Worm (Caenorhabditis elegans) whole organism, mixed stage, embryonic: ENCODE results near the gene ins-4.
A peak's percentile ranks its signal among the peaks of the same experiment; 100 is the strongest.

Experiments
- M03D4.4 ChIP-seq: sonication (generic microtip); optimal IDR thresholded peaks from 2 replicates; lab custom pipeline; 2017; ENCODE audit warnings: mild to moderate bottlenecking, missing genetic modification characterization, missing compliant biosample characterization
- blmp-1 ChIP-seq: fragments of 150-350 bp; optimal IDR thresholded peaks from 2 replicates; lab custom pipeline; 2014; ENCODE audit warnings: missing biosample characterization, missing genetic modification characterization
- ceh-43 ChIP-seq: fragments of 200-800 bp; sonication (Bioruptor generic); optimal IDR thresholded peaks from 2 replicates; lab custom pipeline; 2018; ENCODE audit warnings: mild to moderate bottlenecking, missing genetic modification characterization, moderate library complexity, missing compliant biosample characterization
- ceh-83 ChIP-seq: fragments of 200-800 bp; sonication (Bioruptor generic); optimal IDR thresholded peaks from 2 replicates; lab custom pipeline; 2018; ENCODE audit warnings: mild to moderate bottlenecking, missing genetic modification characterization, missing compliant biosample characterization
- ces-1 ChIP-seq: fragments of 150-350 bp; optimal IDR thresholded peaks from 2 replicates; lab custom pipeline; 2014; ENCODE audit warnings: missing biosample characterization, missing genetic modification reagents, missing genetic modification characterization
- drap-1 ChIP-seq: fragments of 200-800 bp; sonication (Bioruptor generic); optimal IDR thresholded peaks from 3 replicates; lab custom pipeline; 2018; ENCODE audit warnings: mild to moderate bottlenecking, missing genetic modification characterization, missing compliant biosample characterization
- elt-1 ChIP-seq: sonication (generic microtip); optimal IDR thresholded peaks from 2 replicates; lab custom pipeline; 2017; ENCODE audit warnings: missing genetic modification characterization, mild to moderate bottlenecking, missing compliant biosample characterization, antibody characterized with exemption, moderate library complexity, borderline replicate concordance; ENCODE audit not compliant: insufficient read depth
- elt-3 ChIP-seq: fragments of 150-350 bp; optimal IDR thresholded peaks from 2 replicates; lab custom pipeline; 2014; ENCODE audit warnings: missing biosample characterization, missing genetic modification characterization
- ham-2 ChIP-seq: fragments of 200-800 bp; sonication (Bioruptor generic); optimal IDR thresholded peaks from 2 replicates; lab custom pipeline; 2018; ENCODE audit warnings: mild to moderate bottlenecking, missing genetic modification characterization, missing compliant biosample characterization
- hlh-1 ChIP-seq: fragments of 150-350 bp; optimal IDR thresholded peaks from 2 replicates; lab custom pipeline; 2014; ENCODE audit warnings: missing biosample characterization, missing genetic modification reagents, missing genetic modification characterization
- lin-13 ChIP-seq: fragments of 150-350 bp; optimal IDR thresholded peaks from 2 replicates; lab custom pipeline; 2014; ENCODE audit warnings: missing biosample characterization, missing genetic modification characterization
- lin-32 ChIP-seq: fragments of 200-800 bp; sonication (Bioruptor generic); optimal IDR thresholded peaks from 2 replicates; lab custom pipeline; 2018; ENCODE audit warnings: mild to moderate bottlenecking, missing genetic modification characterization, missing compliant biosample characterization
- lsy-2 ChIP-seq: fragments of 150-350 bp; optimal IDR thresholded peaks from 2 replicates; lab custom pipeline; 2014; ENCODE audit warnings: missing biosample characterization, missing genetic modification characterization
- mep-1 ChIP-seq: fragments of 150-350 bp; optimal IDR thresholded peaks from 2 replicates; lab custom pipeline; 2017; ENCODE audit warnings: missing biosample characterization, missing genetic modification reagents, missing genetic modification characterization, inconsistent platforms
- mls-2 ChIP-seq: sonication (generic microtip); optimal IDR thresholded peaks from 2 replicates; lab custom pipeline; 2016; ENCODE audit warnings: mild to moderate bottlenecking, missing genetic modification characterization, moderate library complexity, missing compliant biosample characterization
- nhr-12 ChIP-seq: fragments of 150-350 bp; optimal IDR thresholded peaks from 2 replicates; lab custom pipeline; 2014; ENCODE audit warnings: missing biosample characterization, missing genetic modification characterization
- nhr-2 ChIP-seq: fragments of 150-350 bp; optimal IDR thresholded peaks from 2 replicates; lab custom pipeline; 2014; ENCODE audit warnings: missing biosample characterization, missing genetic modification characterization
- nhr-28 ChIP-seq: fragments of 150-350 bp; optimal IDR thresholded peaks from 2 replicates; lab custom pipeline; 2014; ENCODE audit warnings: missing biosample characterization, missing genetic modification characterization
- nhr-76 ChIP-seq: sonication (generic microtip); optimal IDR thresholded peaks from 2 replicates; lab custom pipeline; 2017; ENCODE audit warnings: missing biosample characterization, missing genetic modification characterization
- pha-4 ChIP-seq: fragments of 150-350 bp; optimal IDR thresholded peaks from 2 replicates; lab custom pipeline; 2018; ENCODE audit warnings: missing biosample characterization, missing genetic modification reagents, missing genetic modification characterization
- snpc-4 ChIP-seq: fragments of 150-350 bp; optimal IDR thresholded peaks from 2 replicates; lab custom pipeline; 2014; ENCODE audit warnings: missing biosample characterization, missing genetic modification characterization
- tbx-8 ChIP-seq: fragments of 200-800 bp; sonication (Bioruptor generic); optimal IDR thresholded peaks from 2 replicates; lab custom pipeline; 2018; ENCODE audit warnings: mild to moderate bottlenecking, missing genetic modification characterization, moderate library complexity, missing compliant biosample characterization
- unc-120 ChIP-seq: sonication (generic microtip); optimal IDR thresholded peaks from 2 replicates; lab custom pipeline; 2017; ENCODE audit warnings: missing genetic modification characterization, missing compliant biosample characterization; ENCODE audit not compliant: poor library complexity, severe bottlenecking
- unc-39 ChIP-seq: fragments of 150-350 bp; optimal IDR thresholded peaks from 2 replicates; lab custom pipeline; 2014; ENCODE audit warnings: missing biosample characterization, missing genetic modification characterization
- unc-62 ChIP-seq: fragments of 150-350 bp; optimal IDR thresholded peaks from 2 replicates; lab custom pipeline; 2014; ENCODE audit warnings: missing biosample characterization, missing genetic modification reagents, missing genetic modification characterization
- ztf-11 ChIP-seq: fragments of 150-350 bp; optimal IDR thresholded peaks from 2 replicates; lab custom pipeline; 2014; ENCODE audit warnings: missing biosample characterization, missing genetic modification characterization

The ins-4 gene

DNA sequence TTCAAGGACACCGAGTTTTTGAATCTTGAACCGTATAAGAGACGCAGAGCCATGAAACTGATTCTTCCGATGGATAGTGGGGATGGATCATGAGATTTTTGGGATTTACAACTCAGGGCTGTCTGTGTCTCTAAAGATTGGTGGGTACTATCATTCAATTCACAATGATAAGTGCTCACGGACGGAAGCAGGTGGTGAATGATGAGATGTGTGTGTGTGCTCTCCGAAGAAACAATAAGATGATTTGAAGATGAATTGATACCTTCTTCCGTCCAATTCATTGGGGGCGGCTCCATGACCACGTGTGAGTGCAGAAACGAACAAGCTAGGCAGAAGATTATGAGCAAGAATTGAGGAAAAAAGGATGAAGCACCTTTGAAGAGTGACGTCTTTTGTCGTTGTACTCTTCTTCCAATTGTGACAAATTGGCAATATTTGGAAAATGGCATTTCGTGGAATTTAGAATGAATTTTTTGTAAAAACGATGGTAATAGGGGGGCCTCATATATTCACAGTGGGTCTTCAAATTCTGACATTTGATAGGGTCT lies 32.5 kb downstream of the ins-4 start:
- TF ChIP-seq unc-62 (peak; percentile 80), ceh-43 (GFP tag; lab: Kevin White, UChicago) (no peak), unc-39 (tag; lab: Kevin White, UChicago) (no peak), mep-1 (tag; lab: Kevin White, UChicago) (no peak), M03D4.4 (tag; lab: Kevin White, UChicago) (no peak), unc-120 (tag; lab: Kevin White, UChicago) (peak; percentile 64), pha-4 (tag; lab: Kevin White, UChicago) (no peak), hlh-1 (tag; lab: Kevin White, UChicago) (peak; percentile 36)
- TF ChIP-seq, all 35 proteins: peak for 3

DNA sequence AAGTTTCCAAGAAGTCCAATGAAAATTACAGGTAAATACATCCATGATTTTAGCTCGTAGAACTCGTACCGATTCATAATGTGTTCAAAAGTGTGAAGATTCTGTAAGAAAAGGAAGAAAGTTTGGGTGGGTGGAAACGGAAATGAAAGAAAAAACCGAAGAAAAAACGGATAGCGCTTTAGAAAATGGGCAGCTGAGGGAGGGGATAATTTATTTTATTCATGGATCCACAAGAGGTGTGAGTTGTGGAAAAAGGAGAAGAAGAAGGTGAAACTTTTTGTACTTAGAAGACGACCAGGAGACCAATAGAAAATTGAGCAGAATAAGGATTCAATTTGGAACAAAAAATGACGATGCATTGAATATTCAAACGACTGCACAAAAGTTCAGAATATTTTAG lies 34.9 kb downstream of the ins-4 start, which contains the start of gene frpr-16:
Gene frpr-16, minus strand, starts transcription at position 101 of the 400 bp plus-strand sequence.
- no peak for TF ChIP-seq nhr-12 (tag; lab: Kevin White, UChicago)
- TF ChIP-seq ham-2 (GFP tag; lab: Kevin White, UChicago) = no peak
- TF ChIP-seq ceh-43 (GFP tag; lab: Kevin White, UChicago) = no peak
- no peak for TF ChIP-seq nhr-2
- no peak for TF ChIP-seq unc-120 (tag; lab: Kevin White, UChicago)
- no peak for TF ChIP-seq ztf-11 (tag; lab: Kevin White, UChicago)
- no peak for TF ChIP-seq lsy-2 (tag; lab: Kevin White, UChicago)
- no peak for TF ChIP-seq ces-1 (GFP tag; lab: Kevin White, UChicago)
- TF ChIP-seq lin-32 = no peak
- TF ChIP-seq drap-1 (GFP tag; lab: Kevin White, UChicago) = no peak
- no peak for TF ChIP-seq M03D4.4 (tag; lab: Kevin White, UChicago)
- no peak for TF ChIP-seq ceh-83
- TF ChIP-seq nhr-28 = no peak
- no peak for TF ChIP-seq unc-39 (tag; lab: Kevin White, UChicago)

DNA sequence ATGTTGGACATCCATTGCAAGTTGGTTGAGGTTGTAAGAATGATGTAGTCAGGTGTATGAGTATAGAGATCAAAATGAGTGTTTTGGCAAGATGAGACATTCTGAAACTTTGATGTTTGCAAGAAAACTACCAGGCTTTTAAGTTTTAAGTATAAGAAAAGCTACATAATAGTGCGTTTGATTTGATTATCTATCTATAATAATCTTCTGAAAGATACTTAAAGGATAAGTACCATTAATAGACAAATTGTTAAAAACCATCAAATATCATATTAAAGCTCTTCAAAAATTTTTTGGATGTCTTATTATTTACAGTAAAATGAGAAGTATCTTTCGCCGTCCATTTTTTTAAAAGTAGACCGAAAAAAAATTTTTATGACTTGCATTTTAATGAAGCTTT lies 47.0 kb downstream of the ins-4 start, which contains the start of gene R12C12.10:
Gene R12C12.10, minus strand, starts transcription at position 101 of the 400 bp plus-strand sequence.
- TF ChIP-seq lin-13 (tag; lab: Kevin White, UChicago) (no peak), ceh-43 (GFP tag; lab: Kevin White, UChicago) (no peak), lsy-2 (tag; lab: Kevin White, UChicago) (no peak), unc-120 (tag; lab: Kevin White, UChicago) (no peak), nhr-2 (no peak), elt-3 (tag; lab: Kevin White, UChicago) (no peak), unc-62 (no peak), ztf-11 (tag; lab: Kevin White, UChicago) (no peak), elt-1 (tag; lab: Kevin White, UChicago) (no peak), nhr-76 (tag; lab: Kevin White, UChicago) (no peak), mep-1 (tag; lab: Kevin White, UChicago) (no peak), tbx-8 (GFP tag; lab: Kevin White, UChicago) (no peak), ces-1 (GFP tag; lab: Kevin White, UChicago) (no peak), unc-39 (tag; lab: Kevin White, UChicago) (no peak), snpc-4 (tag; lab: Kevin White, UChicago) (no peak), ham-2 (GFP tag; lab: Kevin White, UChicago) (no peak)

DNA sequence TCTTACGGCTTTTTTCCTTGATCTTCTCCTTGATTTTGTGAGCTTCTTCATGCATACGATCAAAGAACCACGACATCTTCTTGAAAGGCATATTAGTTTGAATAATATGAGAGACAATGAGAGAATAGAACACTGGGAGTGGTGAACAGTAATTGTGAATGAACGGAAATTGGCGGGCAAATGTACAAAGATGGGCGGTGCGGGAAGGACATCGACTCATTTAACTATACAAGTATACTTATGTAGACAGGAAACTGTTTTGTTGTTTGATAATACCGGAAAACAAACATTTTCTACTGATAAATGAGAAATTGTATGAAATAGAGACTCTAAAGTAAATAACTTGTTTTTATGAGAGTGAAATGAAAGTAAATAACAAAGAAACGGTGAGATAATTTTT lies 48.9 kb downstream of the ins-4 start, which contains the start of gene R12C12.5:
Gene R12C12.5, minus strand, starts transcription at position 101 of the 400 bp plus-strand sequence.
- TF ChIP-seq unc-62 (no peak), nhr-12 (tag; lab: Kevin White, UChicago) (no peak), drap-1 (GFP tag; lab: Kevin White, UChicago) (no peak), mls-2 (tag; lab: Kevin White, UChicago) (no peak)
- TF ChIP-seq, all 35 proteins: peak for 0

DNA sequence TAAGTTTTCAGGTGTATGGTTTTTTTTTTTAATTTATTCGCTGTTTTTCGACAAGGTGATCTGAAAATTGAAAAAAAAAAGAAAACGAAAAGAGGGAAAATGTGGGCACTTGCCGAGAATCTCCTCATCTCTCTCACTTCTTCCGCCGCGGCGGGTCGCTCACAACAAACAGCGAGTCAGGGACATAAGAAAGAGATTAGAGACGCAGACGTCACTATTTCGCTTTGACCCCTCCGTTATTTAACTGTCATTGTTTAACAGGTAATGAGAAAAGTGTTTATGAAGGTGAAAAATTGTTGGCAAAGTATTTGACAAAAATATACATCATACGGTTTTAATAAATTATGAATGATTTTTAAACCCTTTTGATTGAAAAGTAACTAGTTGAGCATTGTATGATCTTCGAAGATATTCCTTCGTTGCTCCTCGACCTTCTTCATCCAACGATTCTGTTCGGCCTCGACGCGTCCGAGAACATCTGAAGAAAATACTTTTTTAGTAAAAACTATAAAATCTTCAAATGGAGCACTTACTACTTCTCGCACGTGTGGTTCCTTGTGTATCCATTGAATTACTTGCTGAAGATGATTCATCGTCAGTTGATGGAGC lies 50.0 kb downstream of the ins-4 start:
- TF ChIP-seq ces-1 (GFP tag; lab: Kevin White, UChicago) = peak; percentile 7
- no peak for TF ChIP-seq blmp-1 (tag; lab: Kevin White, UChicago)
